Worm (Caenorhabditis elegans): ENCODE results near the gene C24H10.2.

DNA sequence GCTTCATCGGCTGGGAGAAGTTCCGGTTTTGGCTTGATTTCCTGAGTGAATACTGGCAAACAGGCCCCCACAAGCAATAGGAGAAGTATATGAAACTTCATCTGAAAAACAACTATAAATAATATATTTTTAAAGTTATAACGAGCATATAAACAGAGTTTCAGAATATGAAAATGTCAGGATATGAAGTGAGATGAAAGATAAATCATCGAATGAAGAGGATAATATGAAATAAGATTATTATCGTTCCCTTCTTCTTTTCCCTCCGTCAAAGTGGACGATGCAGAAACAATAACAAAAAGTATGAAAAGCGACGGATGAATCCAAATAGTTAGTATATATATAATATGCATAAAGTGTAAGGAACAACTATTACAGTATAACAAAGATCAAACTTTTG is 32.6 kb downstream of the C24H10.2 start, which contains the start of gene acn-1:
- no peak for TF ChIP-seq him-1 (tag; optimal IDR thresholded peaks at IDR 0.05)
- no peak for TF ChIP-seq dao-5 (tag; optimal IDR thresholded peaks at IDR 0.05)
